Worm (Caenorhabditis elegans): ENCODE results near the gene col-151.

ce11 chrV:10388318-10388717 lies 6.7 kb downstream of the col-151 start, which contains the start of gene AC3.5:
- no peak for TF ChIP-seq ama-1 (optimal IDR thresholded peaks at IDR 0.05)
- no peak for TF ChIP-seq tbx-11 (GFP tag; IDR thresholded peaks at IDR 0.05)
- TF ChIP-seq hnd-1 (tag; optimal IDR thresholded peaks at IDR 0.05): no peak
- no peak for TF ChIP-seq tbx-37 (GFP tag; conservative IDR thresholded peaks at IDR 0.05)
- no peak for TF ChIP-seq pes-1 (GFP tag; IDR thresholded peaks at IDR 0.05)
- no peak for TF ChIP-seq flt-1 (GFP tag; IDR thresholded peaks at IDR 0.05)
